Fruit fly (Drosophila melanogaster) whole organism, embryonic: ENCODE measurements around the gene CG42716.

Experiments
- BEAF-32 ChIP-seq: fragments of 200-800 bp; sonication (Bioruptor generic); optimal IDR thresholded peaks from 3 replicates; lab custom pipeline; 2017; ENCODE audit warnings: missing biosample characterization, missing genetic modification characterization, mild to moderate bottlenecking, moderate library complexity, missing genetic modification reagents
- CG12236 ChIP-seq: fragments of 200-800 bp; sonication (Bioruptor generic); optimal IDR thresholded peaks from 2 replicates; lab custom pipeline; 2016; ENCODE audit warnings: missing biosample characterization, missing genetic modification characterization
- CG14441 ChIP-seq: fragments of 200-800 bp; sonication (Bioruptor generic); IDR thresholded peaks from 2 replicates; pipeline ENCODE4 v1.3.6; 2022; ENCODE audit warnings: missing biosample characterization, missing genetic modification characterization
- CG14710 ChIP-seq: fragments of 200-800 bp; sonication (Bioruptor generic); optimal IDR thresholded peaks from 3 replicates; lab custom pipeline; 2019; ENCODE audit warnings: missing biosample characterization, mild to moderate bottlenecking, missing genetic modification characterization, moderate library complexity
- CG17912 ChIP-seq: fragments of 200-800 bp; sonication (Bioruptor generic); optimal IDR thresholded peaks from 2 replicates; lab custom pipeline; 2018; ENCODE audit warnings: missing biosample characterization, mild to moderate bottlenecking, missing genetic modification characterization
- CG1792 ChIP-seq: fragments of 200-800 bp; sonication (Bioruptor generic); optimal IDR thresholded peaks from 2 replicates; lab custom pipeline; 2016; ENCODE audit warnings: missing biosample characterization, missing genetic modification characterization
- CG18619 ChIP-seq: fragments of 200-800 bp; sonication (Bioruptor generic); optimal IDR thresholded peaks from 3 replicates; lab custom pipeline; 2017; ENCODE audit warnings: missing biosample characterization, mild to moderate bottlenecking, missing genetic modification characterization
- CG32532 ChIP-seq: fragments of 200-800 bp; sonication (Bioruptor generic); IDR thresholded peaks from 2 replicates; pipeline ENCODE4 v1.3.6; 2022; ENCODE audit warnings: missing biosample characterization, missing genetic modification characterization
- CG6854 ChIP-seq: fragments of 200-800 bp; sonication (Bioruptor generic); optimal IDR thresholded peaks from 3 replicates; lab custom pipeline; 2017; ENCODE audit warnings: missing biosample characterization, mild to moderate bottlenecking, missing genetic modification characterization
- CG7271 ChIP-seq: fragments of 200-800 bp; sonication (Bioruptor generic); optimal IDR thresholded peaks from 2 replicates; lab custom pipeline; 2018; ENCODE audit warnings: missing biosample characterization, mild to moderate bottlenecking, missing genetic modification characterization, moderate library complexity
- CG7928 ChIP-seq: fragments of 200-800 bp; sonication (Bioruptor generic); optimal IDR thresholded peaks from 2 replicates; lab custom pipeline; 2017; ENCODE audit warnings: missing biosample characterization, mild to moderate bottlenecking, missing genetic modification characterization
- CG7963 ChIP-seq: fragments of 200-800 bp; sonication (Bioruptor generic); IDR thresholded peaks from 3 replicates; pipeline ENCODE4 v1.3.6; 2022; ENCODE audit warnings: missing biosample characterization, missing genetic modification characterization; ENCODE audit not compliant: partially characterized antibody
- CG8281 ChIP-seq: fragments of 200-800 bp; sonication (Bioruptor generic); optimal IDR thresholded peaks from 2 replicates; lab custom pipeline; 2018; ENCODE audit warnings: missing biosample characterization, mild to moderate bottlenecking, missing genetic modification characterization, moderate library complexity
- Camta ChIP-seq: fragments of 200-800 bp; sonication (Bioruptor generic); optimal IDR thresholded peaks from 2 replicates; lab custom pipeline; 2016; ENCODE audit warnings: missing biosample characterization, missing genetic modification characterization
- Dip3 ChIP-seq: fragments of 200-800 bp; sonication (Bioruptor generic); optimal IDR thresholded peaks from 3 replicates; lab custom pipeline; 2016; ENCODE audit warnings: missing biosample characterization, missing genetic modification characterization
- Doc2 ChIP-seq: fragments of 200-800 bp; sonication (Bioruptor generic); IDR thresholded peaks from 2 replicates; pipeline ENCODE4 v1.3.6; 2022; ENCODE audit warnings: missing biosample characterization, missing genetic modification characterization
- Fer3 ChIP-seq: fragments of 200-800 bp; sonication (Bioruptor generic); optimal IDR thresholded peaks from 2 replicates; lab custom pipeline; 2018; ENCODE audit warnings: missing biosample characterization, mild to moderate bottlenecking, missing genetic modification characterization, moderate library complexity
- HLH54F ChIP-seq: fragments of 200-800 bp; sonication (Bioruptor generic); optimal IDR thresholded peaks from 3 replicates; lab custom pipeline; 2016; ENCODE audit warnings: missing biosample characterization, missing genetic modification characterization
- Hand ChIP-seq: fragments of 200-800 bp; sonication (Bioruptor generic); optimal IDR thresholded peaks from 2 replicates; lab custom pipeline; 2017; ENCODE audit warnings: mild to moderate bottlenecking, missing biosample characterization, missing genetic modification reagents, missing genetic modification characterization
- Hsf ChIP-seq: fragments of 200-800 bp; sonication (Bioruptor generic); optimal IDR thresholded peaks from 3 replicates; lab custom pipeline; 2016; ENCODE audit warnings: missing biosample characterization, missing genetic modification characterization
- Lhr ChIP-seq: fragments of 200-800 bp; sonication (Bioruptor generic); optimal IDR thresholded peaks from 3 replicates; lab custom pipeline; 2017; ENCODE audit warnings: mild to moderate bottlenecking, missing biosample characterization, missing genetic modification reagents, missing genetic modification characterization
- MESR4 ChIP-seq: fragments of 200-800 bp; sonication (Bioruptor generic); optimal IDR thresholded peaks from 2 replicates; lab custom pipeline; 2018; ENCODE audit warnings: missing biosample characterization, mild to moderate bottlenecking, missing genetic modification characterization, moderate library complexity
- Mad ChIP-seq: fragments of 200-800 bp; sonication (Bioruptor generic); optimal IDR thresholded peaks from 2 replicates; lab custom pipeline; 2016; ENCODE audit warnings: missing biosample characterization, missing genetic modification characterization
- NFAT ChIP-seq: fragments of 200-800 bp; sonication (Bioruptor generic); IDR thresholded peaks from 2 replicates; pipeline ENCODE4 v1.3.6; 2022; ENCODE audit warnings: missing biosample characterization, missing genetic modification characterization
- Nf-YC ChIP-seq: fragments of 200-800 bp; optimal IDR thresholded peaks from 3 replicates; lab custom pipeline; 2019; ENCODE audit warnings: missing biosample characterization, mild to moderate bottlenecking, missing genetic modification characterization, moderate library complexity
- Oaz ChIP-seq: fragments of 200-800 bp; sonication (Bioruptor generic); IDR thresholded peaks from 2 replicates; pipeline ENCODE4 v1.3.6; 2022; ENCODE audit warnings: missing biosample characterization, missing genetic modification characterization
- Six4 ChIP-seq: fragments of 200-800 bp; sonication (Bioruptor generic); optimal IDR thresholded peaks from 2 replicates; lab custom pipeline; 2016; ENCODE audit warnings: missing biosample characterization, missing genetic modification characterization
- Vsx1 ChIP-seq: fragments of 200-800 bp; sonication (Bioruptor generic); optimal IDR thresholded peaks from 2 replicates; lab custom pipeline; 2017; ENCODE audit warnings: missing biosample characterization, mild to moderate bottlenecking, missing genetic modification characterization, missing genetic modification reagents
- Xrp1 ChIP-seq: fragments of 200-800 bp; sonication (Bioruptor generic); IDR thresholded peaks from 2 replicates; pipeline ENCODE4 v1.3.6; 2022; ENCODE audit warnings: missing biosample characterization, missing genetic modification characterization
- al ChIP-seq: fragments of 200-800 bp; sonication (Bioruptor generic); IDR thresholded peaks from 2 replicates; pipeline ENCODE4 v1.3.6; 2022; ENCODE audit warnings: missing biosample characterization, missing genetic modification characterization
- bab2 ChIP-seq: fragments of 200-800 bp; sonication (Bioruptor generic); optimal IDR thresholded peaks from 2 replicates; lab custom pipeline; 2016; ENCODE audit warnings: missing biosample characterization, missing genetic modification characterization
- chif ChIP-seq, 2 experiments: fragments of 200-800 bp; sonication (Bioruptor generic); optimal IDR thresholded peaks; 3 replicates each; lab custom pipeline; 2016; ENCODE audit warnings: missing biosample characterization in 2 of 2, missing genetic modification characterization in 2 of 2
- chn ChIP-seq: fragments of 200-800 bp; sonication (Bioruptor generic); optimal IDR thresholded peaks from 2 replicates; lab custom pipeline; 2016; ENCODE audit warnings: missing biosample characterization, missing genetic modification characterization
- da ChIP-seq: fragments of 200-800 bp; sonication (Bioruptor generic); optimal IDR thresholded peaks from 2 replicates; lab custom pipeline; 2016; ENCODE audit warnings: missing biosample characterization, missing genetic modification characterization
- eve ChIP-seq, 2 experiments: fragments of >200 bp; optimal IDR thresholded peaks; 2 replicates each; lab custom pipeline; 2017; ENCODE audit warnings: missing biosample characterization in 2 of 2, missing genetic modification characterization in 2 of 2
- ham ChIP-seq: fragments of 200-800 bp; sonication (Bioruptor generic); IDR thresholded peaks from 2 replicates; pipeline ENCODE4 v1.3.6; 2022; ENCODE audit warnings: missing biosample characterization, missing genetic modification characterization
- hbn ChIP-seq: fragments of 200-800 bp; sonication (Bioruptor generic); IDR thresholded peaks from 2 replicates; pipeline ENCODE4 v1.3.6; 2022; ENCODE audit warnings: missing biosample characterization, missing genetic modification characterization; ENCODE audit not compliant: partially characterized antibody
- mam ChIP-seq: fragments of 200-800 bp; sonication (Bioruptor generic); optimal IDR thresholded peaks from 3 replicates; lab custom pipeline; 2016; ENCODE audit warnings: missing biosample characterization, missing genetic modification characterization
- mirr ChIP-seq: fragments of 200-800 bp; sonication (Bioruptor generic); optimal IDR thresholded peaks from 3 replicates; lab custom pipeline; 2018; ENCODE audit warnings: missing biosample characterization, mild to moderate bottlenecking, missing genetic modification characterization
- nerfin-2 ChIP-seq: fragments of 200-800 bp; sonication (Bioruptor generic); IDR thresholded peaks from 2 replicates; pipeline ENCODE4 v1.3.6; 2022; ENCODE audit warnings: missing biosample characterization, missing genetic modification characterization; ENCODE audit not compliant: partially characterized antibody
- oc ChIP-seq: fragments of 200-800 bp; sonication (Bioruptor generic); optimal IDR thresholded peaks from 2 replicates; lab custom pipeline; 2018; ENCODE audit warnings: missing biosample characterization, mild to moderate bottlenecking, missing genetic modification characterization, moderate library complexity
- slbo ChIP-seq: fragments of 200-800 bp; sonication (Bioruptor generic); IDR thresholded peaks from 2 replicates; pipeline ENCODE4 v1.3.6; 2022; ENCODE audit warnings: missing biosample characterization, missing genetic modification characterization
- sna ChIP-seq: fragments of 200-800 bp; sonication (Bioruptor generic); IDR thresholded peaks from 2 replicates; pipeline ENCODE4 v1.3.6; 2022; ENCODE audit warnings: missing biosample characterization, missing genetic modification characterization; ENCODE audit not compliant: partially characterized antibody
- sob ChIP-seq: fragments of 200-800 bp; sonication (Bioruptor generic); IDR thresholded peaks from 2 replicates; pipeline ENCODE4 v1.3.6; 2022; ENCODE audit warnings: missing biosample characterization, missing genetic modification characterization
- stwl ChIP-seq: fragments of 200-800 bp; sonication (Bioruptor generic); optimal IDR thresholded peaks from 3 replicates; lab custom pipeline; 2018; ENCODE audit warnings: missing biosample characterization, mild to moderate bottlenecking, missing genetic modification characterization, moderate library complexity
- trem ChIP-seq: fragments of 200-800 bp; optimal IDR thresholded peaks from 3 replicates; lab custom pipeline; 2019; ENCODE audit warnings: missing biosample characterization, mild to moderate bottlenecking, missing genetic modification characterization, moderate library complexity
- tx ChIP-seq: fragments of 200-800 bp; sonication (Bioruptor generic); optimal IDR thresholded peaks from 2 replicates; lab custom pipeline; 2016; ENCODE audit warnings: missing biosample characterization, missing genetic modification characterization
- z ChIP-seq: fragments of 200-800 bp; sonication (Bioruptor generic); IDR thresholded peaks from 3 replicates; pipeline ENCODE4 v1.3.6; 2022; ENCODE audit warnings: missing biosample characterization, missing genetic modification characterization
- zf30C ChIP-seq: fragments of 200-800 bp; sonication (Bioruptor generic); optimal IDR thresholded peaks from 3 replicates; lab custom pipeline; 2018; ENCODE audit warnings: missing biosample characterization, mild to moderate bottlenecking, missing genetic modification characterization

CG42716 gene

DNA sequence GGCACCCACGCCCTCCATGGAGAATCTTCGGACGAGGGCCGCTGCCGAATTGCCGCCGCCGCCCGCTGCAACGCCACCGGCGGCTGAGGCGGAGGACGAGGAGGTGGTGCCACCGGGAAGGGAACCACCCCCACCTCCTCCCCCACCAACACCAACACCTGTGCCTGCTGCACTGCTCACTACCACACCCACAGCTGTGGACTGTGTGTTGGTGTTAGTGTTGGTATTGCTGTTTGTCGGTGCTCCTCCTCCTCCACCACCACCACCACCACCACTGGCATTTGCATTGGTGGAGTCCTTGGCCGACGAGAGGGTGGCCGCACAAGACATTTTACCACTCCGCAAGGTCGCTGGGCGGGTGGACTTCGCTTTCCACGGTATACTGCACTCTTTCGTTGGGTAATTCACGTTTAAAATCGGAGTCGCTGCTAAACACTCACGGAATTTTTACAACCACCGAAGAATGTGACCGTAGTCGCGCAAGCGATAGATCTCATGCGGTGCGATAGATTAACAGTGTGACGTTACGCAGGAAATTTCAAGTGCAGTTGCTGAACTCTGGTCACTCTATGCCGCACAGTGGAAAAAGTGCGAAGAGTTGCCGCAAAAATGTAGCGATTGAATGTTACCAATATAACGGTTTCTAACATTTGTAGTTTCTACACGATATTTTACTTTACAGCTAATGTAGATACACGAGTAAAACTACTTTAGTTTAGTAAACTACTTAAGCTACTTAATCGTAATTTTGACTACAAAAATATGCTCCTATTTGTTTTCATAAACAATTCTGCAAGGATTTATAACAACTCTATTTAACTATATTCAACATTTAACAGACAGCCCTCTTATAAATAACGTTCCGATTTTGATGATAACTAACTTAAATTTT lies 22.0 kb upstream of the CG42716 start, which contains the start of gene mib1 (continued):
- TF ChIP-seq Nf-YC (tag; lab: Kevin White, UChicago) (peak; percentile 53), CG6854 (no peak), trem (tag; lab: Kevin White, UChicago) (peak; percentile 89), Mad (no peak), nerfin-2 (GFP tag; lab: Robert Waterston, UW) (peak; percentile 71), Lhr (GFP tag; lab: Kevin White, UChicago) (peak; percentile 99), Dip3 (no peak), HLH54F (GFP tag; lab: Kevin White, UChicago) (no peak), Xrp1 (GFP tag; lab: Robert Waterston, UW) (no peak), slbo (GFP tag; lab: Robert Waterston, UW) (peak; percentile 62; the same call in 1 of the 2 replicates), CG17912 (GFP tag; lab: Kevin White, UChicago) (no peak), Hsf (GFP tag; lab: Kevin White, UChicago) (peak; percentile 24), da (GFP tag; lab: Kevin White, UChicago) (no peak), CG14441 (GFP tag; lab: Robert Waterston, UW) (0 out of 2 replicates have a peak, but pooled peaks have one; percentile 5), chif (GFP tag; optimal IDR thresholded peaks at IDR 0.05; lab: Kevin White, UChicago) (peak in 1 of 2 experiments; percentile 15), bab2 (GFP tag; lab: Kevin White, UChicago) (no peak), sob (GFP tag; lab: Robert Waterston, UW) (peak; percentile 65; the same call in 1 of the 2 replicates), Doc2 (no peak), tx (GFP tag; lab: Kevin White, UChicago) (no peak), CG7271 (tag; lab: Kevin White, UChicago) (no peak), CG1792 (no peak), MESR4 (peak; percentile 99), Oaz (no peak), oc (tag; lab: Kevin White, UChicago) (peak; percentile 67), CG7963 (peak; percentile 80), CG8281 (tag; lab: Kevin White, UChicago) (no peak), z (GFP tag; lab: Robert Waterston, UW) (no peak), ham (0 out of 2 replicates have a peak, but pooled peaks have one; percentile 7), CG7928 (GFP tag; lab: Kevin White, UChicago) (no peak), Vsx1 (GFP tag; lab: Kevin White, UChicago) (no peak), zf30C (peak; percentile 19), sna (GFP tag; lab: Robert Waterston, UW) (peak; percentile 81), Hand (GFP tag; lab: Kevin White, UChicago) (no peak), chn (GFP tag; lab: Kevin White, UChicago) (peak; percentile 30), eve (GFP tag; optimal IDR thresholded peaks at IDR 0.05; lab: Kevin White, UChicago) (no peak), hbn (GFP tag; lab: Robert Waterston, UW) (peak; percentile 91), CG14710 (tag; lab: Kevin White, UChicago) (peak; percentile 91), BEAF-32 (GFP tag; lab: Kevin White, UChicago) (peak; percentile 92), CG18619 (GFP tag; lab: Kevin White, UChicago) (no peak), NFAT (GFP tag; lab: Robert Waterston, UW) (peak; percentile 75), Fer3 (tag; lab: Kevin White, UChicago) (no peak), stwl (peak; percentile 99), mam (GFP tag; lab: Kevin White, UChicago) (no peak), mirr (peak; percentile 45), CG32532 (GFP tag; lab: Robert Waterston, UW) (peak; percentile 57), Camta (GFP tag; lab: Kevin White, UChicago) (no peak), Six4 (no peak), CG12236 (GFP tag; lab: Kevin White, UChicago) (no peak), al (0 out of 2 replicates have a peak, but pooled peaks have one; percentile 13)
